Fruit fly (Drosophila melanogaster): Measurements from ENCODE around the gene Dnaaf6.
A peak's percentile ranks its signal among the peaks of the same experiment; 100 is the strongest.

Gene Dnaaf6

DNA sequence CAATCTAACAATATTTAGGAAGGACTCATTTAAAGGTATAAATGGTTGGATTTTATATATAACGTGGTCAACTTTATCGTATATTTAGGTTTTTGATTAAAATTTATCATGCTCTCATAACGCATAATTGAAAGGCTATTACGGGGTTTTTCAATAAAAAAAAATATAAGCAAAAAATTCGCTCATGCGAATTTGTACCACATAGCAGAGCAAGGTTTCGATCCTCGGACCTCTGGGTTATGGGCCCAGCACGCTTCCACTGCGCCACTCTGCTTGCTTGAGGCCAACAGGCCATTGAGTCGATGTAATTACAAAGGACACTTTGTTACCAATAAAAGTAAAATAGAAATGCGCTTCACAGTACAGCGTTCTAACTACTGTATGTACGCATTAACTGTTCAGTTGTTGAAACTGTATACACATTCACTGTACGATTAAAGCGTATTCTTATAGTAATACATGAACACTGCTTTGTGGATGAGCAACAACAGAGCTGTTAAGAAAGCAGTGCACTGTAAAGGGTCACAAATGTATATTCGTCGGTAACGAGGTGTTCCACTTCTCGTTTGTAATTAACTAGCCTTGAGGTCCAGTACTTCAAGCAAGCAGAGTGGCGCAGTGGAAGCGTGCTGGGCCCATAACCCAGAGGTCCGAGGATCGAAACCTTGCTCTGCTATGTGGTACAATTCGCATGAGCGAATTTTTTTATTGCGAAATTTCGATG is 10.7 kb upstream of the Dnaaf6 start (continued):
- TF ChIP-seq bsh (GFP tag; optimal IDR thresholded peaks at IDR 0.05) (no peak), pfk (GFP tag; optimal IDR thresholded peaks at IDR 0.05) (no peak), CG4404 (GFP tag; IDR thresholded peaks at IDR 0.05) (no peak), CG11504 (tag; optimal IDR thresholded peaks at IDR 0.05) (peak; percentile 13), run (tag; optimal IDR thresholded peaks at IDR 0.05) (no peak), tx (GFP tag; optimal IDR thresholded peaks at IDR 0.05) (no peak), fd96Cb (tag; optimal IDR thresholded peaks at IDR 0.05) (no peak), B-H2 (GFP tag; optimal IDR thresholded peaks at IDR 0.05) (no peak), chinmo (GFP tag; IDR thresholded peaks at IDR 0.05; ENCODE audit: partially characterized antibody) (no peak; the same call in 1 of the 4 replicates), lab (GFP tag; optimal IDR thresholded peaks at IDR 0.05) (no peak), Poxn (GFP tag; IDR thresholded peaks at IDR 0.05) (no peak), MTF-1 (GFP tag; optimal IDR thresholded peaks at IDR 0.05; ENCODE audit: borderline replicate concordance) (no peak), esg (GFP tag; conservative IDR thresholded peaks at IDR 0.05) (no peak), onecut (GFP tag; IDR thresholded peaks at IDR 0.05) (no peak), Taf1 (GFP tag; IDR thresholded peaks at IDR 0.05) (no peak), CG7928 (GFP tag; optimal IDR thresholded peaks at IDR 0.05) (no peak), Meics (GFP tag; optimal IDR thresholded peaks at IDR 0.05) (no peak), slou (GFP tag; optimal IDR thresholded peaks at IDR 0.05) (no peak), Kr (GFP tag; optimal IDR thresholded peaks at IDR 0.05) (no peak), shn (GFP tag; optimal IDR thresholded peaks at IDR 0.05) (no peak), Sox100B (GFP tag; optimal IDR thresholded peaks at IDR 0.05) (no peak), Hr39 (optimal IDR thresholded peaks at IDR 0.05) (no peak), CG13287 (GFP tag; IDR thresholded peaks at IDR 0.05; ENCODE audit: partially characterized antibody) (peak; percentile 67; the same call in 1 of the 2 replicates), Sry-β (GFP tag; optimal IDR thresholded peaks at IDR 0.05) (no peak), sc (optimal IDR thresholded peaks at IDR 0.05) (no peak), sc (GFP tag; optimal IDR thresholded peaks at IDR 0.05) (no peak), CG7357 (GFP tag; IDR thresholded peaks at IDR 0.05) (no peak), Hr78 (GFP tag; optimal IDR thresholded peaks at IDR 0.05) (no peak), CG6765 (GFP tag; optimal IDR thresholded peaks at IDR 0.05) (no peak), CG4360 (GFP tag; IDR thresholded peaks at IDR 0.05) (no peak), yki (optimal IDR thresholded peaks at IDR 0.05) (peak; percentile 35), Trl (optimal IDR thresholded peaks at IDR 0.05) (no peak), Trl (GFP tag; optimal IDR thresholded peaks at IDR 0.05) (no peak), CG14014 (GFP tag; IDR thresholded peaks at IDR 0.05) (no peak), Neu2 (GFP tag; optimal IDR thresholded peaks at IDR 0.05; ENCODE audit: borderline replicate concordance) (no peak), Fer1 (GFP tag; optimal IDR thresholded peaks at IDR 0.05) (peak; percentile 52), Hmr (GFP tag; optimal IDR thresholded peaks at IDR 0.05) (no peak), Dip3 (GFP tag; optimal IDR thresholded peaks at IDR 0.05) (no peak), Camta (GFP tag; optimal IDR thresholded peaks at IDR 0.05) (no peak), zfh1 (GFP tag; IDR thresholded peaks at IDR 0.05) (no peak), CG18599 (GFP tag; optimal IDR thresholded peaks at IDR 0.05) (no peak), Ptx1 (GFP tag; IDR thresholded peaks at IDR 0.05) (no peak), Hsf (GFP tag; optimal IDR thresholded peaks at IDR 0.05) (no peak), CG9817 (tag; optimal IDR thresholded peaks at IDR 0.05) (no peak), CG42726 (GFP tag; IDR thresholded peaks at IDR 0.05; ENCODE audit: partially characterized antibody) (peak; percentile 90), Hey (tag; optimal IDR thresholded peaks at IDR 0.05) (no peak), CG30020 (tag; optimal IDR thresholded peaks at IDR 0.05) (no peak), Xrp1 (GFP tag; IDR thresholded peaks at IDR 0.05) (no peak), ems (GFP tag; optimal IDR thresholded peaks at IDR 0.05) (no peak), CG7556 (GFP tag; optimal IDR thresholded peaks at IDR 0.05) (no peak), Antp (GFP tag; optimal IDR thresholded peaks at IDR 0.05) (no peak)
